Worm (Caenorhabditis elegans) whole organism, young adult: ENCODE measurements around the gene ZK792.12.

ENCODE experiments used
- C06A6.2 ChIP-seq: fragments of 200-800 bp; sonication (Bioruptor generic); conservative IDR thresholded peaks from 2 replicates; pipeline ENCODE4 v1.3.6; 2022; ENCODE audit warnings: missing genetic modification characterization, missing compliant biosample characterization
- C17E4.6 ChIP-seq: fragments of 200-800 bp; sonication (Bioruptor generic); IDR thresholded peaks from 2 replicates; pipeline ENCODE4 v1.3.6; 2022; ENCODE audit warnings: missing genetic modification reagents, missing genetic modification characterization, missing compliant biosample characterization
- F23B12.7 ChIP-seq: sonication (generic microtip); optimal IDR thresholded peaks from 2 replicates; lab custom pipeline; 2017; ENCODE audit warnings: missing genetic modification characterization, mild to moderate bottlenecking, missing compliant biosample characterization, antibody characterized with exemption, moderate library complexity; ENCODE audit not compliant: insufficient read depth
- F49E8.2 ChIP-seq: sonication (generic microtip); optimal IDR thresholded peaks from 3 replicates; lab custom pipeline; 2017; ENCODE audit warnings: missing genetic modification characterization, mild to moderate bottlenecking, missing compliant biosample characterization, antibody characterized with exemption, moderate library complexity; ENCODE audit not compliant: insufficient read depth
- F52B5.7 ChIP-seq: sonication (generic microtip); optimal IDR thresholded peaks from 2 replicates; lab custom pipeline; 2016; ENCODE audit warnings: mild to moderate bottlenecking, missing genetic modification characterization, missing compliant biosample characterization
- F55B11.4 ChIP-seq: sonication (generic microtip); optimal IDR thresholded peaks from 2 replicates; lab custom pipeline; 2016; ENCODE audit warnings: missing compliant biosample characterization, missing genetic modification characterization, borderline replicate concordance; ENCODE audit not compliant: insufficient read depth
- Y79H2A.3 ChIP-seq: fragments of 200-800 bp; sonication (Bioruptor generic); conservative IDR thresholded peaks from 2 replicates; pipeline ENCODE4 v1.3.6; 2022; ENCODE audit warnings: missing genetic modification reagents, missing genetic modification characterization, missing compliant biosample characterization
- Y95B8A.8 ChIP-seq: fragments of 200-800 bp; sonication (Bioruptor generic); IDR thresholded peaks from 2 replicates; pipeline ENCODE4 v1.3.6; 2022; ENCODE audit warnings: missing genetic modification reagents, missing genetic modification characterization, missing compliant biosample characterization
- akir-1 ChIP-seq: fragments of 200-800 bp; sonication (Bioruptor generic); optimal IDR thresholded peaks from 2 replicates; lab custom pipeline; 2018; ENCODE audit warnings: mild to moderate bottlenecking, missing genetic modification characterization, moderate library complexity, missing compliant biosample characterization
- atf-7 ChIP-seq: sonication (generic microtip); optimal IDR thresholded peaks from 2 replicates; lab custom pipeline; 2017; ENCODE audit warnings: mild to moderate bottlenecking, missing genetic modification characterization, missing compliant biosample characterization
- attf-5 ChIP-seq: fragments of 200-800 bp; sonication (Bioruptor generic); optimal IDR thresholded peaks from 2 replicates; lab custom pipeline; 2018; ENCODE audit warnings: mild to moderate bottlenecking, missing genetic modification characterization, missing compliant biosample characterization
- bed-2 ChIP-seq: fragments of 200-800 bp; sonication (Bioruptor generic); IDR thresholded peaks from 2 replicates; pipeline ENCODE4 v1.3.6; 2022; ENCODE audit warnings: missing genetic modification reagents, missing genetic modification characterization, missing compliant biosample characterization
- cebp-2 ChIP-seq: fragments of 200-800 bp; sonication (Bioruptor generic); IDR thresholded peaks from 2 replicates; pipeline ENCODE4 v1.3.6; 2022; ENCODE audit warnings: missing genetic modification characterization, missing compliant biosample characterization
- ceh-79 ChIP-seq: sonication (generic microtip); optimal IDR thresholded peaks from 2 replicates; lab custom pipeline; 2017; ENCODE audit warnings: mild to moderate bottlenecking, missing genetic modification characterization, missing compliant biosample characterization
- ceh-91 ChIP-seq: fragments of 200-800 bp; sonication (Bioruptor generic); IDR thresholded peaks from 2 replicates; pipeline ENCODE4 v1.3.6; 2022; ENCODE audit warnings: missing genetic modification reagents, missing genetic modification characterization, missing compliant biosample characterization
- die-1 ChIP-seq: sonication (generic microtip); optimal IDR thresholded peaks from 2 replicates; lab custom pipeline; 2016; ENCODE audit warnings: missing genotype, mild to moderate bottlenecking, missing genetic modification characterization, missing compliant biosample characterization
- dox-1 ChIP-seq: fragments of 200-800 bp; sonication (Bioruptor generic); IDR thresholded peaks from 2 replicates; pipeline ENCODE4 v1.3.6; 2022; ENCODE audit warnings: missing genetic modification reagents, missing genetic modification characterization, missing compliant biosample characterization
- egl-44 ChIP-seq: fragments of 200-800 bp; sonication (Bioruptor generic); IDR thresholded peaks from 2 replicates; pipeline ENCODE4 v1.3.6; 2022; ENCODE audit warnings: missing genetic modification reagents, missing genetic modification characterization, missing compliant biosample characterization
- egrh-3 ChIP-seq: fragments of 200-800 bp; sonication (Bioruptor generic); IDR thresholded peaks from 2 replicates; pipeline ENCODE4 v1.3.6; 2022; ENCODE audit warnings: missing genetic modification reagents, missing genetic modification characterization, missing compliant biosample characterization
- hlh-12 ChIP-seq: sonication (generic microtip); optimal IDR thresholded peaks from 2 replicates; lab custom pipeline; 2016; ENCODE audit warnings: missing genetic modification characterization, missing compliant biosample characterization
- hmg-20 ChIP-seq: fragments of 200-800 bp; sonication (Bioruptor generic); IDR thresholded peaks from 2 replicates; pipeline ENCODE4 v1.3.6; 2022; ENCODE audit warnings: missing genetic modification reagents, missing genetic modification characterization, missing compliant biosample characterization
- lag-1 ChIP-seq: fragments of 200-800 bp; sonication (Bioruptor generic); IDR thresholded peaks from 2 replicates; pipeline ENCODE4 v1.3.6; 2022; ENCODE audit warnings: missing genetic modification reagents, missing genetic modification characterization, missing compliant biosample characterization
- lin-26 ChIP-seq: fragments of 200-800 bp; sonication (Bioruptor generic); IDR thresholded peaks from 2 replicates; pipeline ENCODE4 v1.3.6; 2022; ENCODE audit warnings: missing genetic modification reagents, missing genetic modification characterization, missing compliant biosample characterization
- lin-40 ChIP-seq: sonication (generic microtip); optimal IDR thresholded peaks from 2 replicates; lab custom pipeline; 2016; ENCODE audit warnings: missing genetic modification characterization, mild to moderate bottlenecking, missing compliant biosample characterization, missing genotype, missing genetic modification reagents
- lin-54 ChIP-seq: fragments of 200-800 bp; sonication (Bioruptor generic); optimal IDR thresholded peaks from 2 replicates; lab custom pipeline; 2018; ENCODE audit warnings: mild to moderate bottlenecking, missing genetic modification characterization, missing compliant biosample characterization
- lir-1 ChIP-seq: fragments of 200-800 bp; sonication (Bioruptor generic); conservative IDR thresholded peaks from 2 replicates; pipeline ENCODE4 v1.3.6; 2022; ENCODE audit warnings: missing genetic modification reagents, missing genetic modification characterization, missing compliant biosample characterization
- madf-3 ChIP-seq: fragments of 200-800 bp; sonication (Bioruptor generic); IDR thresholded peaks from 2 replicates; pipeline ENCODE4 v1.3.6; 2022; ENCODE audit warnings: missing genetic modification reagents, missing genetic modification characterization, missing compliant biosample characterization
- madf-8 ChIP-seq: fragments of 200-800 bp; sonication (Bioruptor generic); conservative IDR thresholded peaks from 2 replicates; pipeline ENCODE4 v1.3.6; 2022; ENCODE audit warnings: missing genetic modification reagents, missing genetic modification characterization, missing compliant biosample characterization
- mes-4 ChIP-seq: sonication (generic microtip); optimal IDR thresholded peaks from 2 replicates; lab custom pipeline; 2016; ENCODE audit warnings: missing genotype, missing genetic modification characterization, missing compliant biosample characterization
- nfya-1 ChIP-seq: sonication (generic microtip); optimal IDR thresholded peaks from 2 replicates; lab custom pipeline; 2017; ENCODE audit warnings: antibody characterized with exemption, missing compliant biosample characterization, missing genetic modification characterization, borderline replicate concordance; ENCODE audit not compliant: insufficient read depth
- nfyb-1 ChIP-seq: fragments of 200-800 bp; sonication (Bioruptor generic); IDR thresholded peaks from 2 replicates; pipeline ENCODE4 v1.3.6; 2022; ENCODE audit warnings: missing genetic modification reagents, missing genetic modification characterization, missing compliant biosample characterization
- nhr-120 ChIP-seq: fragments of 200-800 bp; sonication (Bioruptor generic); IDR thresholded peaks from 2 replicates; pipeline ENCODE4 v1.3.6; 2022; ENCODE audit warnings: missing genetic modification characterization, missing compliant biosample characterization
- rcor-1 ChIP-seq: fragments of 200-800 bp; sonication (Bioruptor generic); IDR thresholded peaks from 2 replicates; pipeline ENCODE4 v1.3.6; 2022; ENCODE audit warnings: missing genetic modification reagents, missing genetic modification characterization, missing compliant biosample characterization
- rpc-1 ChIP-seq, 2 experiments: fragments of 150-350 bp in 1 of 2; sonication (generic microtip) in 1 of 2; optimal IDR thresholded peaks; 2 replicates each; lab custom pipeline; 2014 to 2018; ENCODE audit warnings: missing biosample characterization in 1 of 2, missing genetic modification characterization in 1 of 2, missing genetic modification reagents in 1 of 2, missing genotype in 1 of 2
- snpc-1.1 ChIP-seq: sonication (generic microtip); optimal IDR thresholded peaks from 2 replicates; lab custom pipeline; 2017; ENCODE audit warnings: missing genetic modification characterization, mild to moderate bottlenecking, missing compliant biosample characterization, antibody characterized with exemption, moderate library complexity, missing genotype, missing genetic modification reagents; ENCODE audit not compliant: insufficient read depth
- snpc-3.4 ChIP-seq: sonication (generic microtip); optimal IDR thresholded peaks from 2 replicates; lab custom pipeline; 2017; ENCODE audit warnings: missing genetic modification characterization, mild to moderate bottlenecking, missing compliant biosample characterization, antibody characterized with exemption, moderate library complexity, missing genotype, missing genetic modification reagents
- snpc-4 ChIP-seq, 5 experiments: fragments of 150-350 bp in 1 of 5; sonication (generic microtip) in 4 of 5; optimal IDR thresholded peaks; 2 replicates each; lab custom pipeline; 2014 to 2018; ENCODE audit warnings: missing genetic modification characterization in 5 of 5, missing biosample characterization in 3 of 5, antibody characterized with exemption in 2 of 5, mild to moderate bottlenecking in 2 of 5, missing compliant biosample characterization in 2 of 5, missing genotype in 2 of 5, moderate library complexity in 2 of 5, missing genetic modification reagents in 1 of 5
- somi-1 ChIP-seq: fragments of 200-800 bp; sonication (Bioruptor generic); optimal IDR thresholded peaks from 2 replicates; lab custom pipeline; 2018; ENCODE audit warnings: mild to moderate bottlenecking, missing genetic modification characterization, missing compliant biosample characterization
- tbx-9 ChIP-seq: sonication (generic microtip); optimal IDR thresholded peaks from 2 replicates; lab custom pipeline; 2016; ENCODE audit warnings: borderline replicate concordance, missing genetic modification characterization, inconsistent platforms, missing compliant biosample characterization
- xnd-1 ChIP-seq: sonication (generic microtip); optimal IDR thresholded peaks from 2 replicates; lab custom pipeline; 2016; ENCODE audit warnings: missing genotype, missing genetic modification reagents, missing genetic modification characterization, missing compliant biosample characterization
- ztf-25 ChIP-seq: fragments of 200-800 bp; sonication (Bioruptor generic); IDR thresholded peaks from 2 replicates; pipeline ENCODE4 v1.3.6; 2022; ENCODE audit warnings: missing genetic modification reagents, missing genetic modification characterization, missing compliant biosample characterization
- ztf-28 ChIP-seq: fragments of 200-800 bp; sonication (Bioruptor generic); IDR thresholded peaks from 2 replicates; pipeline ENCODE4 v1.3.6; 2022; ENCODE audit warnings: missing genetic modification reagents, missing genetic modification characterization, missing compliant biosample characterization
- ztf-3 ChIP-seq: fragments of 200-800 bp; sonication (Bioruptor generic); optimal IDR thresholded peaks from 2 replicates; lab custom pipeline; 2018; ENCODE audit warnings: mild to moderate bottlenecking, missing genetic modification characterization, missing compliant biosample characterization
- ztf-6 ChIP-seq: fragments of 200-800 bp; sonication (Bioruptor generic); IDR thresholded peaks from 2 replicates; pipeline ENCODE4 v1.3.6; 2022; ENCODE audit warnings: missing genetic modification reagents, missing genetic modification characterization, missing compliant biosample characterization

Gene ZK792.12

ce11 chrIV:11710331-11710730, 16.7 kb downstream of the ZK792.12 start:
- TF ChIP-seq snpc-4 (GFP tag; optimal IDR thresholded peaks at IDR 0.05; lab: Kevin White, UChicago) (no peak), snpc-4 (tag; optimal IDR thresholded peaks at IDR 0.05; lab: Kevin White, UChicago) (no peak), xnd-1 (tag; lab: Kevin White, UChicago) (no peak), Y79H2A.3 (GFP tag; lab: Robert Waterston, UW) (no peak), F55B11.4 (tag; lab: Kevin White, UChicago) (no peak), die-1 (tag; lab: Kevin White, UChicago) (no peak), lag-1 (GFP tag; lab: Robert Waterston, UW) (no peak), snpc-1.1 (no peak), nfya-1 (tag; lab: Kevin White, UChicago) (no peak), lin-26 (GFP tag; lab: Robert Waterston, UW) (no peak)

DNA sequence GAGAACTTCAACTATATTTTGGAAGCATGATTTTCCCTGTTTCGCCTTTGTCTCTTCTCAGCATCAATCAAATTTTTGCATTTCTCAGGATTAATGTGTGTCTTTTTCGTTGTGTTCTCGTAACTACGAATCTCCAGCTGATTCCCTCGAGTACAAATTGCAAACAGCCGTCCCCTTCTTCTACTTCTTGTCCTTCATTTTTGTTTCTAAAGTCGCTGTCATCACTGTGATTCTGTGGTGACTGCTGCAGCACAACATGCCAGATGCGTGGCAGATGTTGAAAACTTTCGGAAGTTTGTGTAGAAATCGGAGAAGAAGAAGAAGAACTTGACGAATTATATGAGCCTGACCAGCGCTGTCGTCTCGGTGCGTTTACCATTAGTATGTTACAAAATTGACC, 19.7 kb downstream of the ZK792.12 start:
- TF ChIP-seq attf-5 (GFP tag; lab: Kevin White, UChicago) (no peak), madf-8 (GFP tag; lab: Robert Waterston, UW) (no peak), nfyb-1 (GFP tag; lab: Robert Waterston, UW) (no peak), rcor-1 (no peak), rpc-1 (optimal IDR thresholded peaks at IDR 0.05; lab: Kevin White, UChicago) (no peak), rpc-1 (tag; optimal IDR thresholded peaks at IDR 0.05; lab: Kevin White, UChicago) (no peak), ceh-91 (GFP tag; lab: Robert Waterston, UW) (no peak), atf-7 (no peak), hlh-12 (tag; lab: Kevin White, UChicago) (no peak), bed-2 (GFP tag; lab: Robert Waterston, UW) (no peak), egrh-3 (GFP tag; lab: Robert Waterston, UW) (no peak), F23B12.7 (tag; lab: Kevin White, UChicago) (no peak), C06A6.2 (no peak), Y95B8A.8 (no peak), ceh-79 (no peak), C17E4.6 (GFP tag; lab: Robert Waterston, UW) (no peak), dox-1 (no peak)

DNA sequence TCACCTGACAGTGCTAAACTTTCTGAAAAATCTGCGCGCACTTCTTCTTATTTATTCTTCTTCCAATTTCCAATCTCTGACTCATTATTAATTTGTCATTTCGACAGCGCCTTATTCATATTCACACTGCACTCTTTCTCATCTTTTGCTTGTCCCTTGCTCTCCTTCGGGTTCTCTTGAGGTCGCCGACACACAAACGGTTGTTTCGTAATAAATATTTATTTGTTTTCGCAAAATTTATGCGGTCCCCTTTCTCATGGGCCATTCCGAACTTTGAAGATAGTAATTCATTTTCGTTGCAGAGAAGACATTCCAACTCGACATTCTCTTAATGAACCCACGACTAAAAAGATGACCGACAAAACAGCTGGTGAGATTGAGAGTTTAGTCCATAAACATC, 21.1 kb downstream of the ZK792.12 start, which contains the start of gene magi-1:
magi-1 (plus strand) TSS at position 301 of the 400 bp plus-strand sequence.
- TF ChIP-seq F23B12.7 (tag; lab: Kevin White, UChicago) (no peak), lag-1 (GFP tag; lab: Robert Waterston, UW) (no peak), egl-44 (GFP tag; lab: Robert Waterston, UW) (no peak), somi-1 (no peak), tbx-9 (tag; lab: Kevin White, UChicago) (no peak)

- TF ChIP-seq hmg-20 (GFP tag; lab: Robert Waterston, UW): no peak
- TF ChIP-seq ztf-6: no peak
- no peak for TF ChIP-seq akir-1 (GFP tag; lab: Kevin White, UChicago)
- no peak for TF ChIP-seq lin-54
- TF ChIP-seq ztf-28 (GFP tag; lab: Robert Waterston, UW): no peak
- TF ChIP-seq cebp-2 (GFP tag; lab: Robert Waterston, UW): no peak
- no peak for TF ChIP-seq nhr-120
- TF ChIP-seq ztf-3: no peak
- TF ChIP-seq lir-1 (GFP tag; lab: Robert Waterston, UW): no peak
- no peak for TF ChIP-seq F52B5.7
- no peak for TF ChIP-seq madf-3 (GFP tag; lab: Robert Waterston, UW)
- TF ChIP-seq madf-8 (GFP tag; lab: Robert Waterston, UW): no peak
- no peak for TF ChIP-seq lin-40 (tag; lab: Kevin White, UChicago)
- no peak for TF ChIP-seq mes-4 (tag; lab: Kevin White, UChicago)
- TF ChIP-seq F49E8.2 (tag; lab: Kevin White, UChicago): no peak
- no peak for TF ChIP-seq egrh-3 (GFP tag; lab: Robert Waterston, UW)
- no peak for TF ChIP-seq ztf-25 (GFP tag; lab: Robert Waterston, UW)
- no peak for TF ChIP-seq snpc-3.4
Observed at ce11 chrIV:11716414-11716813, 22.8 kb downstream of the ZK792.12 start.
